Fruit fly (Drosophila melanogaster): ENCODE data around the gene Samuel.

The Samuel gene

dm6 chr2L:11106562-11106962 is 39.8 kb upstream of the Samuel start, which contains the start of gene Reps (continued):
- TF ChIP-seq CG17359 (tag; optimal IDR thresholded peaks at IDR 0.05) (peak; percentile 98), PHDP (tag; optimal IDR thresholded peaks at IDR 0.05) (peak; percentile 98), gce (GFP tag; IDR thresholded peaks at IDR 0.05) (peak; percentile 97), CG11247 (GFP tag; IDR thresholded peaks at IDR 0.05) (peak; percentile 99), HHEX (GFP tag; optimal IDR thresholded peaks at IDR 0.05) (peak; percentile 98), H15 (GFP tag; IDR thresholded peaks at IDR 0.05) (peak; percentile 99), twi (tag; optimal IDR thresholded peaks at IDR 0.05) (peak; percentile 97), fru (optimal IDR thresholded peaks at IDR 0.05) (no peak), Lim3 (GFP tag; IDR thresholded peaks at IDR 0.05) (peak; percentile 96), zf30C (GFP tag; optimal IDR thresholded peaks at IDR 0.05) (no peak), Sox100B (GFP tag; optimal IDR thresholded peaks at IDR 0.05) (peak; percentile 97), CG1647 (GFP tag; optimal IDR thresholded peaks at IDR 0.05) (peak; percentile 98), CoRest (tag; optimal IDR thresholded peaks at IDR 0.05) (peak; percentile 99), CG1024 (GFP tag; IDR thresholded peaks at IDR 0.05) (peak; percentile 96), tap (tag; optimal IDR thresholded peaks at IDR 0.05) (peak; percentile 97), CG15073 (GFP tag; optimal IDR thresholded peaks at IDR 0.05) (peak; percentile 88), CG10979 (tag; optimal IDR thresholded peaks at IDR 0.05) (peak; percentile 99), Stat92E (GFP tag; optimal IDR thresholded peaks at IDR 0.05) (peak in 1 of 3 experiments; percentile 93), Hsf (GFP tag; optimal IDR thresholded peaks at IDR 0.05) (peak; percentile 99), bab2 (GFP tag; optimal IDR thresholded peaks at IDR 0.05) (peak; percentile 98), ttk (GFP tag; IDR thresholded peaks at IDR 0.05) (peak; percentile 98), CG17328 (GFP tag; IDR thresholded peaks at IDR 0.05) (peak; percentile 99), CG10431 (GFP tag; optimal IDR thresholded peaks at IDR 0.05) (peak; percentile 94), CG4360 (GFP tag; IDR thresholded peaks at IDR 0.05) (peak; percentile 88), Lpt (GFP tag; optimal IDR thresholded peaks at IDR 0.05) (no peak), CG1603 (tag; optimal IDR thresholded peaks at IDR 0.05) (peak; percentile 98), trem (tag; optimal IDR thresholded peaks at IDR 0.05) (peak; percentile 97), CkIIα-i1 (GFP tag; IDR thresholded peaks at IDR 0.05) (peak; percentile 93), Hey (tag; optimal IDR thresholded peaks at IDR 0.05) (peak; percentile 86), CG8281 (tag; optimal IDR thresholded peaks at IDR 0.05) (peak; percentile 90), toy (GFP tag; IDR thresholded peaks at IDR 0.05) (peak; percentile 97), CG8478 (optimal IDR thresholded peaks at IDR 0.05) (no peak), HLH54F (GFP tag; optimal IDR thresholded peaks at IDR 0.05) (peak; percentile 98), stwl (tag; optimal IDR thresholded peaks at IDR 0.05) (peak; percentile 95), sd (tag; optimal IDR thresholded peaks at IDR 0.05) (no peak), Six4 (GFP tag; optimal IDR thresholded peaks at IDR 0.05) (peak; percentile 98), pnt (GFP tag; optimal IDR thresholded peaks at IDR 0.05) (peak; percentile 98), B-H2 (GFP tag; optimal IDR thresholded peaks at IDR 0.05) (peak; percentile 96), tio (GFP tag; optimal IDR thresholded peaks at IDR 0.05) (peak; percentile 99), ssp (GFP tag; IDR thresholded peaks at IDR 0.05) (peak; percentile 94), Dp (GFP tag; optimal IDR thresholded peaks at IDR 0.05) (peak; percentile 55), BEAF-32 (GFP tag; optimal IDR thresholded peaks at IDR 0.05) (peak; percentile 75), Mes4 (GFP tag; optimal IDR thresholded peaks at IDR 0.05) (peak; percentile 95), Rfx (GFP tag; IDR thresholded peaks at IDR 0.05) (peak; percentile 99), CG3407 (GFP tag; optimal IDR thresholded peaks at IDR 0.05) (peak; percentile 96), dati (GFP tag; IDR thresholded peaks at IDR 0.05) (peak; percentile 97), CG2678 (tag; optimal IDR thresholded peaks at IDR 0.05) (peak; percentile 98), Hr78 (GFP tag; optimal IDR thresholded peaks at IDR 0.05) (no peak), chinmo (GFP tag; IDR thresholded peaks at IDR 0.05; ENCODE audit: partially characterized antibody) (no peak), dmrt99B (tag; optimal IDR thresholded peaks at IDR 0.05) (peak; percentile 98), Opbp (GFP tag; IDR thresholded peaks at IDR 0.05; ENCODE audit: partially characterized antibody) (peak; percentile 15; the same call in 1 of the 3 replicates)

Measured in whole organism, embryonic.